Worm (Caenorhabditis elegans): Measurements from ENCODE around the gene F13D11.3.

F13D11.3 gene

ce11 chrX:5801156-5801592 is 4.5 kb downstream of the F13D11.3 start (continued):
- TF ChIP-seq D2030.7 (GFP tag; IDR thresholded peaks at IDR 0.05) = peak; percentile 82
- peak; percentile 61; the same call in 1 of the 2 replicates for TF ChIP-seq C06A6.2 (GFP tag; conservative IDR thresholded peaks at IDR 0.05)
- TF ChIP-seq Y53G8AR.9 (GFP tag; conservative IDR thresholded peaks at IDR 0.05) = no peak
- peak; percentile 71 for TF ChIP-seq mcd-1 (GFP tag; IDR thresholded peaks at IDR 0.05)
- peak; percentile 74; the same call in 1 of the 2 replicates for TF ChIP-seq aptf-2 (GFP tag; conservative IDR thresholded peaks at IDR 0.05)
- TF ChIP-seq ztf-22 (GFP tag; optimal IDR thresholded peaks at IDR 0.05) = peak; percentile 73
- TF ChIP-seq F55B11.4 (tag; optimal IDR thresholded peaks at IDR 0.05; ENCODE audit: borderline replicate concordance, insufficient read depth) = no peak
- TF ChIP-seq dpl-1 (GFP tag; optimal IDR thresholded peaks at IDR 0.05) = no peak
- peak; percentile 83 for TF ChIP-seq snpc-1.3 (tag; optimal IDR thresholded peaks at IDR 0.05; ENCODE audit: insufficient read depth)
- peak; percentile 91 for TF ChIP-seq pbrm-1 (GFP tag; IDR thresholded peaks at IDR 0.05)
- TF ChIP-seq chd-7 (tag; optimal IDR thresholded peaks at IDR 0.05) = peak; percentile 91
- TF ChIP-seq Y67H2A.10 (GFP tag; conservative IDR thresholded peaks at IDR 0.05) = peak; percentile 35; the same call in 1 of the 2 replicates
- peak; percentile 80 for TF ChIP-seq K12H6.12 (tag; optimal IDR thresholded peaks at IDR 0.05)
- peak; percentile 51 for TF ChIP-seq dpff-1 (tag; optimal IDR thresholded peaks at IDR 0.05)
- TF ChIP-seq let-526 (GFP tag; IDR thresholded peaks at IDR 0.05) = peak; percentile 83; the same call in 1 of the 2 replicates
- TF ChIP-seq F57C9.4 (tag; optimal IDR thresholded peaks at IDR 0.05) = no peak
- TF ChIP-seq sea-2 (GFP tag; IDR thresholded peaks at IDR 0.05) = peak; percentile 68; the same call in 1 of the 2 replicates
- peak; percentile 81 for TF ChIP-seq unc-130 (GFP tag; optimal IDR thresholded peaks at IDR 0.05)
- peak; percentile 83 for TF ChIP-seq mes-4 (tag; optimal IDR thresholded peaks at IDR 0.05)
- TF ChIP-seq athp-1 (tag; optimal IDR thresholded peaks at IDR 0.05) = peak; percentile 65
- TF ChIP-seq pha-4 (tag; optimal IDR thresholded peaks at IDR 0.05) = no peak
- TF ChIP-seq F52B5.7 (tag; optimal IDR thresholded peaks at IDR 0.05) = peak; percentile 86
- TF ChIP-seq rcor-1 (GFP tag; IDR thresholded peaks at IDR 0.05) = peak; percentile 70
- peak; percentile 94 for TF ChIP-seq hmg-1.2 (GFP tag; IDR thresholded peaks at IDR 0.05)
- TF ChIP-seq cebp-1 (GFP tag; IDR thresholded peaks at IDR 0.05) = peak; percentile 55; the same call in 1 of the 2 replicates
- peak; percentile 85 for TF ChIP-seq cebp-1 (tag; optimal IDR thresholded peaks at IDR 0.05)
- TF ChIP-seq efl-1 (GFP tag; optimal IDR thresholded peaks at IDR 0.05) = peak; percentile 21
- peak; percentile 88 for TF ChIP-seq die-1 (tag; optimal IDR thresholded peaks at IDR 0.05)
- no peak for TF ChIP-seq Y95B8A.8 (GFP tag; IDR thresholded peaks at IDR 0.05)
- TF ChIP-seq madf-8 (GFP tag; conservative IDR thresholded peaks at IDR 0.05) = no peak
- no peak for TF ChIP-seq tbx-9 (tag; optimal IDR thresholded peaks at IDR 0.05; ENCODE audit: borderline replicate concordance)
- TF ChIP-seq ztf-25 (GFP tag; IDR thresholded peaks at IDR 0.05) = peak; percentile 87; the same call in 1 of the 2 replicates
- peak; percentile 96 for TF ChIP-seq rpc-1 (optimal IDR thresholded peaks at IDR 0.05)
- TF ChIP-seq rpc-1 (tag; optimal IDR thresholded peaks at IDR 0.05) = peak; percentile 96
- peak; percentile 32 for TF ChIP-seq mel-28 (tag; optimal IDR thresholded peaks at IDR 0.05; ENCODE audit: borderline replicate concordance)
- peak; percentile 62 for TF ChIP-seq F22D6.2 (tag; optimal IDR thresholded peaks at IDR 0.05)
- 0 out of 2 replicates have a peak, but pooled peaks have one; percentile 21 for TF ChIP-seq ztf-6 (GFP tag; IDR thresholded peaks at IDR 0.05)
- peak; percentile 27 for TF ChIP-seq F10E7.11 (tag; optimal IDR thresholded peaks at IDR 0.05)
- no peak for TF ChIP-seq zfh-2 (GFP tag; conservative IDR thresholded peaks at IDR 0.05)
- no peak for TF ChIP-seq egl-18 (GFP tag; IDR thresholded peaks at IDR 0.05)
- peak; percentile 60 to 75 for TF ChIP-seq let-607 (tag; optimal IDR thresholded peaks at IDR 0.05)
- TF ChIP-seq ceh-58 (GFP tag; IDR thresholded peaks at IDR 0.05) = 0 out of 2 replicates have a peak, but pooled peaks have one; percentile 47
- no peak for TF ChIP-seq sdz-38 (tag; optimal IDR thresholded peaks at IDR 0.05)
- TF ChIP-seq madf-10 (tag; optimal IDR thresholded peaks at IDR 0.05) = peak; percentile 84
- peak; percentile 89 for TF ChIP-seq egl-44 (GFP tag; IDR thresholded peaks at IDR 0.05)
- TF ChIP-seq attf-3 (GFP tag; conservative IDR thresholded peaks at IDR 0.05) = peak; percentile 53; the same call in 1 of the 2 replicates
- peak; percentile 96 for TF ChIP-seq tbp1 (GFP tag; optimal IDR thresholded peaks at IDR 0.05)
- TF ChIP-seq lin-54 (GFP tag; optimal IDR thresholded peaks at IDR 0.05) = peak; percentile 66
- 0 out of 2 replicates have a peak, but pooled peaks have one; percentile 25 for TF ChIP-seq nhr-120 (GFP tag; IDR thresholded peaks at IDR 0.05)

Measured in whole organism, young adult.